Fruit fly (Drosophila melanogaster): ENCODE data around the gene Trf4-1.

- TF ChIP-seq CG8119 (GFP tag; IDR thresholded peaks at IDR 0.05) = no peak
- no peak for TF ChIP-seq CG6163 (GFP tag; IDR thresholded peaks at IDR 0.05)
- no peak for TF ChIP-seq pdm3 (GFP tag; optimal IDR thresholded peaks at IDR 0.05)
- no peak for TF ChIP-seq eg (GFP tag; IDR thresholded peaks at IDR 0.05)
- TF ChIP-seq CG10631 (GFP tag; optimal IDR thresholded peaks at IDR 0.05) = no peak
- TF ChIP-seq OdsH (GFP tag; optimal IDR thresholded peaks at IDR 0.05) = no peak
- TF ChIP-seq CG7368 (GFP tag; optimal IDR thresholded peaks at IDR 0.05) = no peak
- no peak for TF ChIP-seq fd59A (GFP tag; optimal IDR thresholded peaks at IDR 0.05)
These were observed 33.0 kb downstream of the Trf4-1 start for dm6 chrX:8593159-8593476.
